Fruit fly (Drosophila melanogaster) whole organism, adult: ENCODE results near the gene CG9168.

Source experiments
- CG7045 ChIP-seq: fragments of 200-800 bp; sonication (Bioruptor generic); optimal IDR thresholded peaks from 2 replicates; lab custom pipeline; 2017; ENCODE audit warnings: missing biosample characterization, mild to moderate bottlenecking, missing genetic modification characterization
- Crg-1 ChIP-seq: fragments of 200-800 bp; sonication (Bioruptor generic); optimal IDR thresholded peaks from 2 replicates; lab custom pipeline; 2016; ENCODE audit warnings: missing biosample characterization, missing genetic modification characterization

DNA sequence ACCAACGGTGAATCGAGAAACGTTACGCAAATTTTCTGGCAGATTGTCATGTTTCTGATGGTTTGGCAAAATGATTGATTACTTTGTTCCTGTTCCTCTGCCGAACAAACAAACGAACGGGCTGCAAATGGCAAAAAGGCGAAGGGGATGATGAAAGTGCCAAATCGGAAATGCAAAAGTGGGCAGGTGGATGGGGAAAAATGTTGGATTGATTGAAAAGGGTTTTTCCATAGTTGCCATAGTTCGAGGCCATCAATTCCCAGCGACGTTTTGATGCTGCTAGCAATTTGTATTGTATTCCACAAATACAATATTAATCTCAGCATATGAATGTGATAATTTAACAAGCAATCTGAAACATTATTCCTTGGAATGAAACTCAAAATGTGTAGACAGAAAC lies 5.1 kb downstream of the CG9168 start, which contains the start of gene FucTD:
- TF ChIP-seq Crg-1 (GFP tag; lab: Kevin White, UChicago) (no peak), CG7045 (GFP tag; lab: Kevin White, UChicago) (no peak)
